Fruit fly (Drosophila melanogaster) whole organism, pupa: ENCODE data around the gene CG8461.

Experiments
- CG15710 ChIP-seq: fragments of 200-800 bp; sonication (Bioruptor generic); optimal IDR thresholded peaks from 2 replicates; lab custom pipeline; 2018; ENCODE audit warnings: missing biosample characterization, mild to moderate bottlenecking, missing genetic modification characterization, moderate library complexity
- Ets98B ChIP-seq: fragments of 200-800 bp; sonication (Bioruptor generic); IDR thresholded peaks from 2 replicates; pipeline ENCODE4 v1.3.6; 2022; ENCODE audit warnings: missing biosample characterization, missing genetic modification characterization
- Snoo ChIP-seq: fragments of 200-800 bp; sonication (Bioruptor generic); optimal IDR thresholded peaks from 3 replicates; lab custom pipeline; 2017; ENCODE audit warnings: missing biosample characterization, mild to moderate bottlenecking, missing genetic modification characterization, inconsistent platforms

DNA sequence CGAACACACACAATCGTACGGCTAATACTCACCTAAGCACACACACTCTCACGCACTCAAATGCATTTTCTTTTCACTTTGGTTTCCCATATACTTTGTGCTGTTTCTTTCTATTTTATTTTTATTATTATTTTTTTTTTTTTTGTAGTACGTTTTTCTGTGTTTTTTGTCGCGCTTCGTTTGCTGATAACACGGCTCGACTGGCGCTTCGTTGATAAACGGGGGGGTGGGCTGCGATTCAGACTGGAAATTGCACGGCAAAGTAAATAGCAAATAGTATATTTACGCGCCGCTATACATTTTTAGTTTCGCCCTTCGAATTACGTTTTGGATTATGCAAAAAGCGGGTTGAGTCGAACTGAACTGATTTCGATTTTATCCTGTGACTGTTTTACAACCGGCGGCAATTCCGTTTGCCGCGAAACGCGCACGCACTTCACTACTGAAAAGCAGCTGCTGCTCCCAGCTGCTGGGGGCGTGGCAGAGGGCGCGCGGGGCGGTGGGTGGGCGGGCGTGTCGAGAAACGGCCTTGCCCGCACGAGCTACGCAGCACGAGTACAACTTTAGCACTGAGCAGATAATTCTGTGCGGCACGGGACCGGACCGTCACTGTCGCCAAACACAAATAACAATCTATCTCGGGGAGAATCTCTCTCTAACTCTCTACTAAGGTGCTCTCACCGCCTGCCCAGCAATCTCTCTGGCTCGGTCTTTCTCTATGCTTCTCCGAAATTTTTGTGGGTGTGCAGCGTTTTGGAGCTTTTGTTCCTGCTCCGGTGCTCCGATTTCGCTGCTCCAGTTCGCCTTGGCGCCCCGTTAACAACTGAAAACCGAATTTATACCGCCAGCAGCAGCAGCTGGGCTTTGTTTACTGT lies 44.3 kb upstream of the CG8461 start, which contains the start of gene Pde6:
- TF ChIP-seq Snoo (tag; lab: Kevin White, UChicago) (peak; percentile 14), CG15710 (tag; lab: Kevin White, UChicago) (peak; percentile 63), Ets98B (GFP tag; lab: Robert Waterston, UW) (peak; percentile 84)
